Worm (Caenorhabditis elegans): ENCODE results near the gene unc-16.

DNA sequence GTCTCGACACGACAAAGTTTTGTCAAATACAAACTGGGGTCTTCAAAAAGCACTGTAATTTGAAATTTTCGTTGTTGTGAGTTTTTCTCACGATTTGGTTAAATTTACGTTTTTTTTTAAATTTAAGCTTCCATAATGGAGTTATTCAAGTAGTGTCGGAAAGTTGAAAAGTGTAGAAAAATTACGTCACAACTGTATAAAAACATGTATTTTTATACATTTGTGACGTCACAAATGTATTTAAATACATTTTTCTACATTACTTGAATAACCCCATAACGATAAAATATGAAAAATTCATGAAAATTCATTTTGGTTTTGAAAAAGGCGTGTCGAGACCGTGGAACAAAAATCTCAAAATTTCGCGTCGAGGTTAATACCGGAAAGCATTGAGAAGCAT is 48.6 kb upstream of the unc-16 start:
- TF ChIP-seq dpl-1 (GFP tag; optimal IDR thresholded peaks at IDR 0.05) (no peak), F33H1.4 (GFP tag; IDR thresholded peaks at IDR 0.05) (no peak), snpc-4 (GFP tag; optimal IDR thresholded peaks at IDR 0.05) (no peak), snpc-4 (tag; optimal IDR thresholded peaks at IDR 0.05) (no peak), sptf-2 (GFP tag; optimal IDR thresholded peaks at IDR 0.05) (no peak), attf-5 (GFP tag; optimal IDR thresholded peaks at IDR 0.05) (no peak), chd-7 (tag; optimal IDR thresholded peaks at IDR 0.05) (no peak), F52B5.7 (tag; optimal IDR thresholded peaks at IDR 0.05) (no peak), F57A8.1 (GFP tag; optimal IDR thresholded peaks at IDR 0.05) (no peak), ceh-58 (GFP tag; IDR thresholded peaks at IDR 0.05) (no peak), mes-4 (tag; optimal IDR thresholded peaks at IDR 0.05) (no peak), madf-8 (GFP tag; conservative IDR thresholded peaks at IDR 0.05) (no peak), ama-1 (optimal IDR thresholded peaks at IDR 0.05) (no peak), ama-1 (GFP tag; optimal IDR thresholded peaks at IDR 0.05) (no peak), B0336.3 (GFP tag; IDR thresholded peaks at IDR 0.05) (no peak)

All from whole organism, young adult.